Fruit fly (Drosophila melanogaster) whole organism, embryonic: ENCODE data around the gene Gr64d.

Experiments
- Atf6 ChIP-seq: fragments of 200-800 bp; sonication (Bioruptor generic); IDR thresholded peaks from 2 replicates; pipeline ENCODE4 v1.3.6; 2022; ENCODE audit warnings: missing biosample characterization, missing genetic modification characterization
- Awh ChIP-seq: fragments of 200-800 bp; sonication (Bioruptor generic); IDR thresholded peaks from 2 replicates; pipeline ENCODE4, ENCODE4 v1.3.6; 2022; ENCODE audit warnings: missing biosample characterization, missing genetic modification characterization
- CG10274 ChIP-seq: fragments of 200-800 bp; sonication (Bioruptor generic); optimal IDR thresholded peaks from 3 replicates; lab custom pipeline; 2017; ENCODE audit warnings: missing biosample characterization, mild to moderate bottlenecking, missing genetic modification characterization
- CG11398 ChIP-seq: fragments of 200-800 bp; sonication (Bioruptor generic); optimal IDR thresholded peaks from 2 replicates; lab custom pipeline; 2016; ENCODE audit warnings: missing biosample characterization, missing genetic modification characterization
- CG13424 ChIP-seq: fragments of 200-800 bp; sonication (Bioruptor generic); optimal IDR thresholded peaks from 2 replicates; lab custom pipeline; 2019; ENCODE audit warnings: missing biosample characterization, mild to moderate bottlenecking, missing genetic modification characterization, moderate library complexity
- CG13624 ChIP-seq: fragments of 200-800 bp; sonication (Bioruptor generic); optimal IDR thresholded peaks from 2 replicates; lab custom pipeline; 2016; ENCODE audit warnings: missing biosample characterization, missing genetic modification characterization
- CG14710 ChIP-seq: fragments of 200-800 bp; sonication (Bioruptor generic); optimal IDR thresholded peaks from 3 replicates; lab custom pipeline; 2019; ENCODE audit warnings: missing biosample characterization, mild to moderate bottlenecking, missing genetic modification characterization, moderate library complexity
- CG16815 ChIP-seq: fragments of 200-800 bp; sonication (Bioruptor generic); optimal IDR thresholded peaks from 3 replicates; lab custom pipeline; 2017; ENCODE audit warnings: missing biosample characterization, mild to moderate bottlenecking, missing genetic modification characterization
- CG17186 ChIP-seq: fragments of 200-800 bp; sonication (Bioruptor generic); optimal IDR thresholded peaks from 3 replicates; lab custom pipeline; 2017; ENCODE audit warnings: missing biosample characterization, missing genetic modification reagents, missing genetic modification characterization
- CG17328 ChIP-seq: fragments of 200-800 bp; sonication (Bioruptor generic); IDR thresholded peaks from 2 replicates; pipeline ENCODE4 v1.3.6; 2022; ENCODE audit warnings: missing biosample characterization, missing genetic modification characterization
- CG2129 ChIP-seq: fragments of 200-800 bp; sonication (Bioruptor generic); IDR thresholded peaks from 2 replicates; pipeline ENCODE4 v1.3.6; 2022; ENCODE audit warnings: missing biosample characterization, missing genetic modification characterization; ENCODE audit not compliant: partially characterized antibody
- CG3407 ChIP-seq: fragments of 200-800 bp; sonication (Bioruptor generic); optimal IDR thresholded peaks from 2 replicates; lab custom pipeline; 2018; ENCODE audit warnings: missing biosample characterization, mild to moderate bottlenecking, missing genetic modification characterization
- CG6689 ChIP-seq: fragments of 200-800 bp; sonication (Bioruptor generic); IDR thresholded peaks from 2 replicates; pipeline ENCODE4 v1.3.6; 2022; ENCODE audit warnings: missing biosample characterization, missing genetic modification characterization
- CG7987 ChIP-seq: fragments of 200-800 bp; sonication (Bioruptor generic); optimal IDR thresholded peaks from 2 replicates; lab custom pipeline; 2018; ENCODE audit warnings: missing biosample characterization, mild to moderate bottlenecking, missing genetic modification characterization, moderate library complexity
- CG8388 ChIP-seq: fragments of 200-800 bp; sonication (Bioruptor generic); optimal IDR thresholded peaks from 2 replicates; lab custom pipeline; 2019; ENCODE audit warnings: missing biosample characterization, mild to moderate bottlenecking, missing genetic modification characterization, moderate library complexity
- CG8478 ChIP-seq: fragments of >200 bp; optimal IDR thresholded peaks from 2 replicates; lab custom pipeline; 2018
- CG9876 ChIP-seq: fragments of 200-800 bp; sonication (Bioruptor generic); optimal IDR thresholded peaks from 2 replicates; lab custom pipeline; 2016; ENCODE audit warnings: missing biosample characterization, missing genetic modification characterization
- D19B ChIP-seq: fragments of 200-800 bp; sonication (Bioruptor generic); optimal IDR thresholded peaks from 2 replicates; lab custom pipeline; 2017; ENCODE audit warnings: missing biosample characterization, mild to moderate bottlenecking, missing genetic modification characterization
- Fer2 ChIP-seq: fragments of 200-800 bp; sonication (Bioruptor generic); optimal IDR thresholded peaks from 2 replicates; lab custom pipeline; 2018; ENCODE audit warnings: missing biosample characterization, mild to moderate bottlenecking, missing genetic modification characterization, moderate library complexity
- H15 ChIP-seq: fragments of 200-800 bp; sonication (Bioruptor generic); IDR thresholded peaks from 3 replicates; pipeline ENCODE4 v1.3.6; 2022; ENCODE audit warnings: missing biosample characterization, missing genetic modification characterization
- HLH4C ChIP-seq: fragments of 200-800 bp; sonication (Bioruptor generic); IDR thresholded peaks from 3 replicates; pipeline ENCODE4 v1.3.6; 2022; ENCODE audit warnings: missing biosample characterization, missing genetic modification characterization; ENCODE audit not compliant: partially characterized antibody
- Hr51 ChIP-seq, 2 experiments: fragments of 200-800 bp; sonication (Bioruptor generic); optimal IDR thresholded peaks; 2 replicates in 1 of 2; 3 replicates in 1 of 2; lab custom pipeline; 2016 to 2018; ENCODE audit warnings: missing biosample characterization in 2 of 2, missing genetic modification characterization in 2 of 2, mild to moderate bottlenecking in 1 of 2, moderate library complexity in 1 of 2
- NFAT ChIP-seq: fragments of 200-800 bp; sonication (Bioruptor generic); IDR thresholded peaks from 2 replicates; pipeline ENCODE4 v1.3.6; 2022; ENCODE audit warnings: missing biosample characterization, missing genetic modification characterization
- NK7.1 ChIP-seq: fragments of 200-800 bp; sonication (Bioruptor generic); optimal IDR thresholded peaks from 3 replicates; lab custom pipeline; 2016; ENCODE audit warnings: missing biosample characterization, missing genetic modification characterization
- Pdp1 ChIP-seq, 2 experiments: fragments of 200-800 bp; sonication (Bioruptor generic); optimal IDR thresholded peaks; 3 replicates each; lab custom pipeline; 2016; ENCODE audit warnings: missing biosample characterization in 2 of 2, missing genetic modification characterization in 2 of 2, mild to moderate bottlenecking in 1 of 2, moderate library complexity in 1 of 2
- Ssrp ChIP-seq: fragments of 200-800 bp; sonication (Bioruptor generic); optimal IDR thresholded peaks from 2 replicates; lab custom pipeline; 2018; ENCODE audit warnings: missing biosample characterization, mild to moderate bottlenecking, missing genetic modification characterization, moderate library complexity
- ato ChIP-seq: fragments of 200-800 bp; sonication (Bioruptor generic); IDR thresholded peaks from 2 replicates; pipeline ENCODE4 v1.3.6; 2022; ENCODE audit warnings: missing biosample characterization, missing genetic modification characterization; ENCODE audit not compliant: partially characterized antibody
- bab2 ChIP-seq: fragments of 200-800 bp; sonication (Bioruptor generic); optimal IDR thresholded peaks from 2 replicates; lab custom pipeline; 2016; ENCODE audit warnings: missing biosample characterization, missing genetic modification characterization
- bigmax ChIP-seq: fragments of 200-800 bp; sonication (Bioruptor generic); optimal IDR thresholded peaks from 2 replicates; lab custom pipeline; 2018; ENCODE audit warnings: missing biosample characterization, mild to moderate bottlenecking, missing genetic modification characterization
- bsh ChIP-seq, 2 experiments: fragments of 200-800 bp; sonication (Bioruptor generic); optimal IDR thresholded peaks; 2 replicates each; lab custom pipeline; 2017 to 2018; ENCODE audit warnings: mild to moderate bottlenecking in 2 of 2, missing biosample characterization in 2 of 2, missing genetic modification characterization in 2 of 2, moderate library complexity in 1 of 2
- cas ChIP-seq: fragments of 200-800 bp; sonication (Bioruptor generic); IDR thresholded peaks from 2 replicates; pipeline ENCODE4 v1.3.6; 2022; ENCODE audit warnings: missing biosample characterization, missing genetic modification characterization
- chinmo ChIP-seq: fragments of 200-800 bp; sonication (Bioruptor generic); IDR thresholded peaks from 4 replicates; pipeline ENCODE4 v1.3.6; 2022; ENCODE audit warnings: missing biosample characterization, missing genetic modification characterization; ENCODE audit not compliant: partially characterized antibody
- cwo ChIP-seq: fragments of 200-800 bp; sonication (Bioruptor generic); optimal IDR thresholded peaks from 3 replicates; lab custom pipeline; 2017; ENCODE audit warnings: missing biosample characterization, missing genetic modification characterization, mild to moderate bottlenecking, moderate library complexity, missing genetic modification reagents
- danr ChIP-seq: fragments of 200-800 bp; sonication (Bioruptor generic); IDR thresholded peaks from 2 replicates; pipeline ENCODE4 v1.3.6; 2022; ENCODE audit warnings: missing biosample characterization, missing genetic modification characterization
- eyg ChIP-seq: fragments of 200-800 bp; sonication (Bioruptor generic); optimal IDR thresholded peaks from 3 replicates; lab custom pipeline; 2016; ENCODE audit warnings: missing biosample characterization, missing genetic modification characterization
- gsb ChIP-seq: fragments of 200-800 bp; sonication (Bioruptor generic); IDR thresholded peaks from 2 replicates; pipeline ENCODE4 v1.3.6; 2022; ENCODE audit warnings: missing biosample characterization, missing genetic modification characterization
- inv ChIP-seq: fragments of 200-800 bp; sonication (Bioruptor generic); IDR thresholded peaks from 2 replicates; pipeline ENCODE4 v1.3.6; 2022; ENCODE audit warnings: missing biosample characterization, missing genetic modification characterization; ENCODE audit not compliant: partially characterized antibody
- kah ChIP-seq: fragments of 200-800 bp; sonication (Bioruptor generic); optimal IDR thresholded peaks from 2 replicates; lab custom pipeline; 2018; ENCODE audit warnings: missing biosample characterization, mild to moderate bottlenecking, missing genetic modification characterization
- pzg ChIP-seq: fragments of 200-800 bp; sonication (Bioruptor generic); optimal IDR thresholded peaks from 3 replicates; lab custom pipeline; 2018; ENCODE audit warnings: missing biosample characterization, mild to moderate bottlenecking, missing genetic modification characterization, moderate library complexity
- sens ChIP-seq: fragments of 200-800 bp; sonication (Bioruptor generic); peaks from one replicate; lab custom pipeline; 2016; ENCODE audit warnings: missing biosample characterization, missing genetic modification characterization
- sisA ChIP-seq: fragments of 200-800 bp; sonication (Bioruptor generic); IDR thresholded peaks from 2 replicates; pipeline ENCODE4 v1.3.6; 2022; ENCODE audit warnings: missing biosample characterization, missing genetic modification characterization
- slbo ChIP-seq: fragments of 200-800 bp; sonication (Bioruptor generic); IDR thresholded peaks from 2 replicates; pipeline ENCODE4 v1.3.6; 2022; ENCODE audit warnings: missing biosample characterization, missing genetic modification characterization
- sqz ChIP-seq: fragments of 200-800 bp; sonication (Bioruptor generic); optimal IDR thresholded peaks from 3 replicates; lab custom pipeline; 2018; ENCODE audit warnings: missing biosample characterization, mild to moderate bottlenecking, missing genetic modification characterization
- sr ChIP-seq: fragments of 200-800 bp; sonication (Bioruptor generic); IDR thresholded peaks from 3 replicates; pipeline ENCODE4 v1.3.6; 2022; ENCODE audit warnings: missing biosample characterization, missing genetic modification characterization
- stc ChIP-seq: fragments of 200-800 bp; sonication (Bioruptor generic); IDR thresholded peaks from 2 replicates; pipeline ENCODE4 v1.3.6; 2022; ENCODE audit warnings: missing biosample characterization, missing genetic modification characterization
- sug ChIP-seq: fragments of 200-800 bp; optimal IDR thresholded peaks from 2 replicates; lab custom pipeline; 2019; ENCODE audit warnings: missing biosample characterization, mild to moderate bottlenecking, missing genetic modification characterization, moderate library complexity
- toy ChIP-seq: fragments of 200-800 bp; sonication (Bioruptor generic); IDR thresholded peaks from 2 replicates; pipeline ENCODE4 v1.3.6; 2022; ENCODE audit warnings: missing biosample characterization, missing genetic modification characterization
- tup ChIP-seq: fragments of 200-800 bp; sonication (Bioruptor generic); optimal IDR thresholded peaks from 2 replicates; lab custom pipeline; 2016; ENCODE audit warnings: missing biosample characterization, mild to moderate bottlenecking, missing genetic modification characterization, moderate library complexity
- unc-4 ChIP-seq: fragments of 200-800 bp; sonication (Bioruptor generic); IDR thresholded peaks from 2 replicates; pipeline ENCODE4 v1.3.6; 2022; ENCODE audit warnings: missing biosample characterization, missing genetic modification characterization; ENCODE audit not compliant: partially characterized antibody

The Gr64d gene

dm6 chr3L:4040247-4040925 is 8.5 kb downstream of the Gr64d start, which contains the start of the genes CG11593 and Rcd5 (continued):
- TF ChIP-seq gsb (GFP tag; lab: Robert Waterston, UW) (peak; percentile 42; the same call in 1 of the 2 replicates), chinmo (GFP tag; lab: Robert Waterston, UW) (0 out of 4 replicates have a peak, but pooled peaks have one; percentile 23), tup (GFP tag; lab: Kevin White, UChicago) (peak; percentile 38), HLH4C (GFP tag; lab: Robert Waterston, UW) (peak; percentile 45; the same call in 1 of the 3 replicates), sug (tag; lab: Kevin White, UChicago) (no peak), sqz (no peak), CG6689 (GFP tag; lab: Robert Waterston, UW) (peak; percentile 88), CG13424 (tag; lab: Kevin White, UChicago) (peak; percentile 69), CG8478 (lab: Kevin White, UChicago) (no peak), Atf6 (GFP tag; lab: Robert Waterston, UW) (peak; percentile 62), Fer2 (tag; lab: Kevin White, UChicago) (peak; percentile 24), H15 (GFP tag; lab: Robert Waterston, UW) (peak; percentile 64), CG16815 (GFP tag; lab: Kevin White, UChicago) (peak; percentile 48), CG3407 (GFP tag; lab: Kevin White, UChicago) (peak; percentile 59), CG10274 (GFP tag; lab: Kevin White, UChicago) (no peak), CG8388 (GFP tag; lab: Kevin White, UChicago) (peak; percentile 55), unc-4 (GFP tag; lab: Robert Waterston, UW) (no peak), cwo (GFP tag; lab: Kevin White, UChicago) (no peak), bigmax (no peak), sr (peak; percentile 54; the same call in 1 of the 3 replicates), NK7.1 (GFP tag; lab: Kevin White, UChicago) (no peak), slbo (GFP tag; lab: Robert Waterston, UW) (peak; percentile 94), D19B (GFP tag; lab: Kevin White, UChicago) (no peak), Hr51 (GFP tag; optimal IDR thresholded peaks at IDR 0.05; lab: Kevin White, UChicago) (peak in 1 of 2 experiments; percentile 39), CG17328 (peak; percentile 45; the same call in 1 of the 2 replicates), sisA (GFP tag; lab: Robert Waterston, UW) (peak; percentile 88), NFAT (GFP tag; lab: Robert Waterston, UW) (peak; percentile 81), CG2129 (GFP tag; lab: Robert Waterston, UW) (no peak), ato (no peak), danr (GFP tag; lab: Robert Waterston, UW) (peak; percentile 83), kah (GFP tag; lab: Kevin White, UChicago) (no peak), CG7987 (GFP tag; lab: Kevin White, UChicago) (peak; percentile 13), bsh (GFP tag; optimal IDR thresholded peaks at IDR 0.05; lab: Kevin White, UChicago) (no peak), toy (GFP tag; lab: Robert Waterston, UW) (peak; percentile 60; the same call in 1 of the 2 replicates), CG11398 (GFP tag; lab: Kevin White, UChicago) (no peak), inv (GFP tag; lab: Robert Waterston, UW) (no peak), eyg (GFP tag; lab: Kevin White, UChicago) (no peak), CG17186 (peak; percentile 69), CG9876 (GFP tag; lab: Kevin White, UChicago) (no peak), Pdp1 (GFP tag; optimal IDR thresholded peaks at IDR 0.05; lab: Kevin White, UChicago) (peak; percentile 36 to 50), sens (GFP tag; lab: Kevin White, UChicago) (peak; percentile 73), cas (GFP tag; lab: Robert Waterston, UW) (peak; percentile 45; the same call in 1 of the 2 replicates), pzg (GFP tag; lab: Kevin White, UChicago) (peak; percentile 66), stc (GFP tag; lab: Robert Waterston, UW) (peak; percentile 67; the same call in 1 of the 2 replicates), CG14710 (peak; percentile 96), bab2 (GFP tag; lab: Kevin White, UChicago) (peak; percentile 42), Ssrp (peak; percentile 62), CG13624 (no peak), Awh (GFP tag; lab: Robert Waterston, UW) (no peak)
